Fruit fly (Drosophila melanogaster) whole organism, prepupa: ENCODE results near the gene Atg5.

Experiments used
- CG10669 ChIP-seq: fragments of 200-800 bp; sonication (Bioruptor generic); optimal IDR thresholded peaks from 3 replicates; lab custom pipeline; 2018; ENCODE audit warnings: missing biosample characterization, mild to moderate bottlenecking, missing genetic modification characterization, moderate library complexity
- CG11294 ChIP-seq: fragments of 200-800 bp; sonication (Bioruptor generic); IDR thresholded peaks from 2 replicates; pipeline ENCODE4 v1.3.6; 2022; ENCODE audit warnings: missing biosample characterization, missing genetic modification characterization
- CG11902 ChIP-seq: fragments of 200-800 bp; sonication (Bioruptor generic); optimal IDR thresholded peaks from 3 replicates; lab custom pipeline; 2016; ENCODE audit warnings: missing biosample characterization, missing genetic modification characterization
- CG1621 ChIP-seq: fragments of 200-800 bp; sonication (Bioruptor generic); optimal IDR thresholded peaks from 3 replicates; lab custom pipeline; 2018; ENCODE audit warnings: missing biosample characterization, mild to moderate bottlenecking, missing genetic modification characterization
- CG16779 ChIP-seq: fragments of 200-800 bp; sonication (Bioruptor generic); optimal IDR thresholded peaks from 3 replicates; lab custom pipeline; 2017; ENCODE audit warnings: missing biosample characterization, mild to moderate bottlenecking, missing genetic modification characterization
- CG3032 ChIP-seq: fragments of 200-800 bp; optimal IDR thresholded peaks from 2 replicates; lab custom pipeline; 2019; ENCODE audit warnings: missing biosample characterization, mild to moderate bottlenecking, missing genetic modification characterization, moderate library complexity
- CG32006 ChIP-seq: fragments of 200-800 bp; sonication (Bioruptor generic); optimal IDR thresholded peaks from 3 replicates; lab custom pipeline; 2017; ENCODE audit warnings: missing biosample characterization, mild to moderate bottlenecking, missing genetic modification characterization
- CG34406 ChIP-seq: fragments of 200-800 bp; sonication (Bioruptor generic); optimal IDR thresholded peaks from 3 replicates; lab custom pipeline; 2016; ENCODE audit warnings: missing biosample characterization, missing genetic modification characterization
- CG4318 ChIP-seq: fragments of 200-800 bp; sonication (Bioruptor generic); optimal IDR thresholded peaks from 3 replicates; lab custom pipeline; 2017; ENCODE audit warnings: missing biosample characterization, mild to moderate bottlenecking, missing genetic modification characterization
- CG6163 ChIP-seq: fragments of 200-800 bp; sonication (Bioruptor generic); IDR thresholded peaks from 3 replicates; pipeline ENCODE4 v1.3.6; 2022; ENCODE audit warnings: missing biosample characterization, missing genetic modification characterization
- CG6276 ChIP-seq: fragments of 200-800 bp; sonication (Bioruptor generic); optimal IDR thresholded peaks from 2 replicates; lab custom pipeline; 2017; ENCODE audit warnings: missing biosample characterization, mild to moderate bottlenecking, missing genetic modification characterization
- CG6792 ChIP-seq: fragments of 200-800 bp; sonication (Bioruptor generic); optimal IDR thresholded peaks from 3 replicates; lab custom pipeline; 2016; ENCODE audit warnings: missing biosample characterization, missing genetic modification characterization
- CG6808 ChIP-seq: fragments of 200-800 bp; sonication (Bioruptor generic); optimal IDR thresholded peaks from 3 replicates; lab custom pipeline; 2017; ENCODE audit warnings: missing biosample characterization, missing genetic modification characterization, mild to moderate bottlenecking, moderate library complexity, missing genetic modification reagents
- CG6854 ChIP-seq: fragments of 200-800 bp; sonication (Bioruptor generic); optimal IDR thresholded peaks from 2 replicates; lab custom pipeline; 2017; ENCODE audit warnings: missing biosample characterization, mild to moderate bottlenecking, missing genetic modification characterization
- CG7368 ChIP-seq: fragments of 200-800 bp; sonication (Bioruptor generic); optimal IDR thresholded peaks from 3 replicates; lab custom pipeline; 2016; ENCODE audit warnings: missing biosample characterization, missing genetic modification characterization
- CG8319 ChIP-seq: fragments of 200-800 bp; sonication (Bioruptor generic); optimal IDR thresholded peaks from 3 replicates; lab custom pipeline; 2016; ENCODE audit warnings: missing biosample characterization, missing genetic modification characterization
- CG8632 ChIP-seq: fragments of 200-800 bp; sonication (Bioruptor generic); optimal IDR thresholded peaks from 3 replicates; lab custom pipeline; 2016; ENCODE audit warnings: missing biosample characterization, missing genetic modification characterization
- CG9139 ChIP-seq: fragments of 200-800 bp; sonication (Bioruptor generic); optimal IDR thresholded peaks from 3 replicates; lab custom pipeline; 2017; ENCODE audit warnings: missing biosample characterization, mild to moderate bottlenecking, missing genetic modification characterization
- Eip75B ChIP-seq: fragments of 200-800 bp; sonication (Bioruptor generic); optimal IDR thresholded peaks from 3 replicates; lab custom pipeline; 2016; ENCODE audit warnings: missing biosample characterization, missing genetic modification characterization
- Eip78C ChIP-seq: fragments of 200-800 bp; sonication (Bioruptor generic); peaks from one replicate; lab custom pipeline; 2016; ENCODE audit warnings: missing biosample characterization, missing genetic modification characterization
- Eip93F ChIP-seq: fragments of 200-800 bp; sonication (Bioruptor generic); optimal IDR thresholded peaks from 2 replicates; lab custom pipeline; 2016; ENCODE audit warnings: missing biosample characterization, mild to moderate bottlenecking, missing genetic modification characterization
- Ets21C ChIP-seq: fragments of 200-800 bp; sonication (Bioruptor generic); optimal IDR thresholded peaks from 3 replicates; lab custom pipeline; 2016; ENCODE audit warnings: missing biosample characterization, missing genetic modification characterization
- Ets96B ChIP-seq: fragments of 200-800 bp; optimal IDR thresholded peaks from 2 replicates; lab custom pipeline; 2019; ENCODE audit warnings: missing biosample characterization, mild to moderate bottlenecking, missing genetic modification characterization, moderate library complexity
- Gug ChIP-seq: fragments of 200-800 bp; sonication (Bioruptor generic); IDR thresholded peaks from 2 replicates; pipeline ENCODE4 v1.3.6; 2022; ENCODE audit warnings: missing biosample characterization, missing genetic modification characterization
- Hr39 ChIP-seq: fragments of 200-800 bp; sonication (Bioruptor generic); optimal IDR thresholded peaks from 2 replicates; lab custom pipeline; 2016; ENCODE audit warnings: missing biosample characterization, missing genetic modification characterization
- Hr4 ChIP-seq: fragments of 200-800 bp; sonication (Bioruptor generic); optimal IDR thresholded peaks from 3 replicates; lab custom pipeline; 2016; ENCODE audit warnings: missing biosample characterization, missing genetic modification characterization
- Lpt ChIP-seq: fragments of 200-800 bp; sonication (Bioruptor generic); optimal IDR thresholded peaks from 3 replicates; lab custom pipeline; 2016; ENCODE audit warnings: missing biosample characterization, missing genetic modification characterization
- Met ChIP-seq: fragments of 200-800 bp; sonication (Bioruptor generic); optimal IDR thresholded peaks from 3 replicates; lab custom pipeline; 2016; ENCODE audit warnings: missing biosample characterization, missing genetic modification characterization
- OdsH ChIP-seq: fragments of 200-800 bp; sonication (Bioruptor generic); optimal IDR thresholded peaks from 3 replicates; lab custom pipeline; 2016; ENCODE audit warnings: missing biosample characterization, missing genetic modification characterization
- Sox14 ChIP-seq: fragments of 200-800 bp; sonication (Bioruptor generic); optimal IDR thresholded peaks from 3 replicates; lab custom pipeline; 2016; ENCODE audit warnings: missing biosample characterization, missing genetic modification characterization
- Sox15 ChIP-seq: fragments of 200-800 bp; sonication (Bioruptor generic); optimal IDR thresholded peaks from 3 replicates; lab custom pipeline; 2016; ENCODE audit warnings: missing biosample characterization, missing genetic modification characterization
- achi ChIP-seq: fragments of 200-800 bp; sonication (Bioruptor generic); optimal IDR thresholded peaks from 3 replicates; lab custom pipeline; 2016; ENCODE audit warnings: missing biosample characterization, missing genetic modification characterization
- cyc ChIP-seq: fragments of 200-800 bp; sonication (Bioruptor generic); optimal IDR thresholded peaks from 3 replicates; lab custom pipeline; 2016; ENCODE audit warnings: missing biosample characterization, missing genetic modification characterization
- dac ChIP-seq: fragments of 200-800 bp; sonication (Bioruptor generic); optimal IDR thresholded peaks from 2 replicates; lab custom pipeline; 2017; ENCODE audit warnings: missing biosample characterization, mild to moderate bottlenecking, missing genetic modification characterization
- dsx ChIP-seq: fragments of 200-800 bp; optimal IDR thresholded peaks from 3 replicates; lab custom pipeline; 2019; ENCODE audit warnings: missing biosample characterization, mild to moderate bottlenecking, missing genetic modification characterization, moderate library complexity; ENCODE audit not compliant: poor library complexity, severe bottlenecking
- eg ChIP-seq: fragments of 200-800 bp; sonication (Bioruptor generic); IDR thresholded peaks from 3 replicates; pipeline ENCODE4 v1.3.6; 2022; ENCODE audit warnings: missing biosample characterization, missing genetic modification characterization
- fd59A ChIP-seq: fragments of 200-800 bp; sonication (Bioruptor generic); optimal IDR thresholded peaks from 2 replicates; lab custom pipeline; 2017; ENCODE audit warnings: missing biosample characterization, mild to moderate bottlenecking, missing genetic modification characterization, missing genetic modification reagents
- fkh ChIP-seq: fragments of 200-800 bp; sonication (Bioruptor generic); optimal IDR thresholded peaks from 3 replicates; lab custom pipeline; 2017; ENCODE audit warnings: missing biosample characterization, mild to moderate bottlenecking, missing genetic modification characterization, moderate library complexity
- lz ChIP-seq: fragments of 200-800 bp; sonication (Bioruptor generic); optimal IDR thresholded peaks from 3 replicates; lab custom pipeline; 2016; ENCODE audit warnings: missing biosample characterization, missing genetic modification characterization
- pdm3 ChIP-seq: fragments of 200-800 bp; sonication (Bioruptor generic); optimal IDR thresholded peaks from 3 replicates; lab custom pipeline; 2016; ENCODE audit warnings: missing biosample characterization, missing genetic modification characterization
- salr ChIP-seq, 2 experiments: fragments of 200-800 bp; sonication (Bioruptor generic); optimal IDR thresholded peaks; 3 replicates each; lab custom pipeline; 2016 to 2018; ENCODE audit warnings: missing biosample characterization in 2 of 2, missing genetic modification characterization in 2 of 2, mild to moderate bottlenecking in 1 of 2
- spab ChIP-seq: fragments of 200-800 bp; sonication (Bioruptor generic); optimal IDR thresholded peaks from 2 replicates; lab custom pipeline; 2017; ENCODE audit warnings: missing biosample characterization, mild to moderate bottlenecking, missing genetic modification characterization, missing genetic modification reagents
- ss ChIP-seq, 2 experiments: fragments of 200-800 bp; sonication (Bioruptor generic); optimal IDR thresholded peaks; 2 replicates in 1 of 2; 3 replicates in 1 of 2; lab custom pipeline; 2017 to 2018; ENCODE audit warnings: mild to moderate bottlenecking in 2 of 2, missing biosample characterization in 2 of 2, missing genetic modification characterization in 2 of 2, moderate library complexity in 1 of 2
- svp ChIP-seq: fragments of 200-800 bp; sonication (Bioruptor generic); peaks from one replicate; lab custom pipeline; 2016; ENCODE audit warnings: missing biosample characterization, missing genetic modification characterization
- topi ChIP-seq: fragments of 200-800 bp; sonication (Bioruptor generic); optimal IDR thresholded peaks from 3 replicates; lab custom pipeline; 2016; ENCODE audit warnings: missing biosample characterization, missing genetic modification characterization

The Atg5 gene

dm6 chrX:7302329-7302728 is 21.2 kb downstream of the Atg5 start (continued):
- peak; percentile 95 for TF ChIP-seq CG10669
- peak; percentile 79 to 93 for TF ChIP-seq salr (GFP tag; optimal IDR thresholded peaks at IDR 0.05; lab: Kevin White, UChicago)
- TF ChIP-seq Eip75B (GFP tag; lab: Kevin White, UChicago), result peak; percentile 93
- TF ChIP-seq Lpt (GFP tag; lab: Kevin White, UChicago), result peak; percentile 82
- peak; percentile 95 for TF ChIP-seq Met
- peak; percentile 68 for TF ChIP-seq CG6276 (GFP tag; lab: Kevin White, UChicago)
- peak; percentile 92 for TF ChIP-seq CG3032 (tag; lab: Kevin White, UChicago)
- TF ChIP-seq CG8319 (GFP tag; lab: Kevin White, UChicago), result peak; percentile 90
- TF ChIP-seq topi (GFP tag; lab: Kevin White, UChicago), result peak; percentile 95
- TF ChIP-seq Eip78C, result peak; percentile 95
- peak; percentile 95 for TF ChIP-seq lz (GFP tag; lab: Kevin White, UChicago)
- TF ChIP-seq CG34406 (GFP tag; lab: Kevin White, UChicago), result peak; percentile 92
- TF ChIP-seq dsx, result peak; percentile 84
- TF ChIP-seq CG6792, result peak; percentile 92
- peak; percentile 89 for TF ChIP-seq CG11902 (GFP tag; lab: Kevin White, UChicago)
- TF ChIP-seq eg (GFP tag; lab: Robert Waterston, UW), result peak; percentile 85
- TF ChIP-seq pdm3 (GFP tag; lab: Kevin White, UChicago), result peak; percentile 94
- peak; percentile 83 for TF ChIP-seq Gug (GFP tag; lab: Robert Waterston, UW)
- TF ChIP-seq Ets21C (GFP tag; lab: Kevin White, UChicago), result peak; percentile 93

- TF ChIP-seq cyc (GFP tag; lab: Kevin White, UChicago), result peak; percentile 78
- peak; percentile 58 for TF ChIP-seq CG7368 (GFP tag; lab: Kevin White, UChicago)
- peak; percentile 94 for TF ChIP-seq Eip78C
- peak; percentile 74 for TF ChIP-seq Eip93F (GFP tag; lab: Kevin White, UChicago)
- TF ChIP-seq CG9139 (GFP tag; lab: Kevin White, UChicago), result peak; percentile 44
- TF ChIP-seq CG6792, result peak; percentile 69
- TF ChIP-seq fkh (GFP tag; lab: Kevin White, UChicago), result no peak
- peak; percentile 82 for TF ChIP-seq Sox14
- TF ChIP-seq CG34406 (GFP tag; lab: Kevin White, UChicago), result peak; percentile 62
- peak; percentile 79 for TF ChIP-seq spab
- peak; percentile 81 for TF ChIP-seq Hr4 (GFP tag; lab: Kevin White, UChicago)
- TF ChIP-seq CG4318 (GFP tag; lab: Kevin White, UChicago), result peak; percentile 79
- TF ChIP-seq dac (GFP tag; lab: Kevin White, UChicago), result peak; percentile 26
- TF ChIP-seq eg (GFP tag; lab: Robert Waterston, UW), result peak; percentile 82
- TF ChIP-seq Ets21C (GFP tag; lab: Kevin White, UChicago), result peak; percentile 71
- TF ChIP-seq Ets96B (tag; lab: Kevin White, UChicago), result peak; percentile 57
- TF ChIP-seq fd59A (GFP tag; lab: Kevin White, UChicago), result peak; percentile 89
- TF ChIP-seq pdm3 (GFP tag; lab: Kevin White, UChicago), result peak; percentile 84
- TF ChIP-seq CG6808 (GFP tag; lab: Kevin White, UChicago), result peak; percentile 87
- TF ChIP-seq Gug (GFP tag; lab: Robert Waterston, UW), result peak; percentile 65
- TF ChIP-seq CG3032 (tag; lab: Kevin White, UChicago), result peak; percentile 75
- TF ChIP-seq CG6854 (GFP tag; lab: Kevin White, UChicago), result no peak
- peak; percentile 74 for TF ChIP-seq achi (GFP tag; lab: Kevin White, UChicago)
- TF ChIP-seq CG6163, result peak; percentile 86
- TF ChIP-seq CG1621, result peak; percentile 27
- peak; percentile 78 for TF ChIP-seq svp (GFP tag; lab: Kevin White, UChicago)
- TF ChIP-seq CG11902 (GFP tag; lab: Kevin White, UChicago), result peak; percentile 42
- peak; percentile 38 to 89 for TF ChIP-seq salr (GFP tag; optimal IDR thresholded peaks at IDR 0.05; lab: Kevin White, UChicago)
- peak; percentile 88 for TF ChIP-seq CG6276 (GFP tag; lab: Kevin White, UChicago)
- TF ChIP-seq CG11294 (GFP tag; lab: Robert Waterston, UW), result 0 out of 2 replicates have a peak, but pooled peaks have one; percentile 38
- peak; percentile 94 for TF ChIP-seq CG32006 (GFP tag; lab: Kevin White, UChicago)
- TF ChIP-seq Sox15, result peak; percentile 77
- TF ChIP-seq CG16779 (tag; lab: Kevin White, UChicago), result peak; percentile 53
- peak; percentile 76 for TF ChIP-seq Hr39 (GFP tag; lab: Kevin White, UChicago)
- TF ChIP-seq lz (GFP tag; lab: Kevin White, UChicago), result peak; percentile 86
- peak; percentile 81 for TF ChIP-seq OdsH (GFP tag; lab: Kevin White, UChicago)
- no peak for TF ChIP-seq ss (GFP tag; optimal IDR thresholded peaks at IDR 0.05; lab: Kevin White, UChicago)
- peak; percentile 69 for TF ChIP-seq CG8632
- peak; percentile 38 for TF ChIP-seq dsx
These were observed 21.9 kb downstream of the Atg5 start for dm6 chrX:7301351-7302328.
